Fruit fly (Drosophila melanogaster) whole organism, wandering third instar larva: ENCODE measurements around the gene CG14313.

Experiments used
- Abd-B ChIP-seq: fragments of >200 bp; optimal IDR thresholded peaks from 2 replicates; lab custom pipeline; 2017; ENCODE audit warnings: missing biosample characterization, missing genetic modification characterization
- OdsH ChIP-seq: fragments of 200-800 bp; sonication (Bioruptor generic); optimal IDR thresholded peaks from 2 replicates; lab custom pipeline; 2016; ENCODE audit warnings: missing biosample characterization, mild to moderate bottlenecking, missing genetic modification characterization
- br ChIP-seq: fragments of 200-800 bp; sonication (Bioruptor generic); optimal IDR thresholded peaks from 2 replicates; lab custom pipeline; 2016; ENCODE audit warnings: missing biosample characterization, missing genetic modification characterization

dm6 chr3R:18160165-18160814 lies 31.5 kb downstream of the CG14313 start:
- no peak for TF ChIP-seq Abd-B (GFP tag; lab: Kevin White, UChicago)
- TF ChIP-seq br (GFP tag; lab: Kevin White, UChicago): no peak
- no peak for TF ChIP-seq OdsH (GFP tag; lab: Kevin White, UChicago)
